Worm (Caenorhabditis elegans) whole organism, young adult: ENCODE results near the gene twk-7.

Experiments
- F37B4.10 ChIP-seq: fragments of 200-800 bp; sonication (Bioruptor generic); IDR thresholded peaks from 2 replicates; pipeline ENCODE4 v1.3.6; 2022; ENCODE audit warnings: missing genetic modification characterization, missing compliant biosample characterization
- K11D2.4 ChIP-seq: fragments of 200-800 bp; sonication (Bioruptor generic); IDR thresholded peaks from 2 replicates; pipeline ENCODE4 v1.3.6; 2022; ENCODE audit warnings: missing genetic modification reagents, missing genetic modification characterization, missing compliant biosample characterization
- snpc-4 ChIP-seq, 5 experiments: fragments of 150-350 bp in 1 of 5; sonication (generic microtip) in 4 of 5; optimal IDR thresholded peaks; 2 replicates each; lab custom pipeline; 2014 to 2018; ENCODE audit warnings: missing genetic modification characterization in 5 of 5, missing biosample characterization in 3 of 5, antibody characterized with exemption in 2 of 5, mild to moderate bottlenecking in 2 of 5, missing compliant biosample characterization in 2 of 5, missing genotype in 2 of 5, moderate library complexity in 2 of 5, missing genetic modification reagents in 1 of 5
- ztf-6 ChIP-seq: fragments of 200-800 bp; sonication (Bioruptor generic); IDR thresholded peaks from 2 replicates; pipeline ENCODE4 v1.3.6; 2022; ENCODE audit warnings: missing genetic modification reagents, missing genetic modification characterization, missing compliant biosample characterization

- TF ChIP-seq ztf-6 (GFP tag; lab: Robert Waterston, UW) (no peak), K11D2.4 (GFP tag; lab: Robert Waterston, UW) (no peak), snpc-4 (GFP tag; optimal IDR thresholded peaks at IDR 0.05; lab: Kevin White, UChicago) (no peak), snpc-4 (tag; optimal IDR thresholded peaks at IDR 0.05; lab: Kevin White, UChicago) (no peak), F37B4.10 (GFP tag; lab: Robert Waterston, UW) (no peak)
These were observed 44.6 kb downstream of the twk-7 start for ce11 chrIII:8598961-8599360.
